Worm (Caenorhabditis elegans): ENCODE measurements around the gene C27D6.3.

ce11 chrII:5201922-5202562 lies 27.8 kb upstream of the C27D6.3 start:
- TF ChIP-seq unc-39 (tag; optimal IDR thresholded peaks at IDR 0.05) (no peak), zip-11 (GFP tag; IDR thresholded peaks at IDR 0.05) (no peak), skn-1 (tag; optimal IDR thresholded peaks at IDR 0.05) (no peak), mes-2 (tag; optimal IDR thresholded peaks at IDR 0.05; ENCODE audit: poor library complexity, severe bottlenecking) (peak; percentile 45), ceh-82 (tag; optimal IDR thresholded peaks at IDR 0.05) (no peak), mep-1 (tag; optimal IDR thresholded peaks at IDR 0.05) (peak; percentile 36), pha-4 (GFP tag; IDR thresholded peaks at IDR 0.05) (peak; percentile 54), pha-4 (tag; optimal IDR thresholded peaks at IDR 0.05) (no peak)

All from whole organism, L4 larva.